Fruit fly (Drosophila melanogaster) whole organism, embryonic: ENCODE measurements around the gene Plzf.

ENCODE experiments used
- Atf-2 ChIP-seq: fragments of 200-800 bp; sonication (Bioruptor generic); optimal IDR thresholded peaks from 2 replicates; lab custom pipeline; 2016; ENCODE audit warnings: missing biosample characterization, missing genetic modification characterization
- BtbVII ChIP-seq: fragments of 200-800 bp; sonication (Bioruptor generic); optimal IDR thresholded peaks from 3 replicates; lab custom pipeline; 2017; ENCODE audit warnings: missing biosample characterization, mild to moderate bottlenecking, missing genetic modification characterization
- CG10543 ChIP-seq: fragments of 200-800 bp; sonication (Bioruptor generic); optimal IDR thresholded peaks from 3 replicates; lab custom pipeline; 2017; ENCODE audit warnings: missing biosample characterization, mild to moderate bottlenecking, missing genetic modification characterization, moderate library complexity
- CG10979 ChIP-seq: fragments of 200-800 bp; sonication (Bioruptor generic); optimal IDR thresholded peaks from 2 replicates; lab custom pipeline; 2018; ENCODE audit warnings: missing biosample characterization, mild to moderate bottlenecking, missing genetic modification characterization, moderate library complexity
- CG11247 ChIP-seq: fragments of 200-800 bp; sonication (Bioruptor generic); IDR thresholded peaks from 2 replicates; pipeline ENCODE4 v1.3.6; 2022; ENCODE audit warnings: missing biosample characterization, missing genetic modification characterization
- CG12155 ChIP-seq: fragments of 200-800 bp; sonication (Bioruptor generic); optimal IDR thresholded peaks from 3 replicates; lab custom pipeline; 2016; ENCODE audit warnings: missing biosample characterization, missing genetic modification characterization
- CG13894 ChIP-seq: fragments of 200-800 bp; sonication (Bioruptor generic); optimal IDR thresholded peaks from 3 replicates; lab custom pipeline; 2018; ENCODE audit warnings: missing biosample characterization, mild to moderate bottlenecking, missing genetic modification characterization, moderate library complexity
- CG15514 ChIP-seq: fragments of 200-800 bp; sonication (Bioruptor generic); optimal IDR thresholded peaks from 3 replicates; lab custom pipeline; 2017; ENCODE audit warnings: missing biosample characterization, missing genetic modification characterization, mild to moderate bottlenecking, moderate library complexity, missing genetic modification reagents
- CG18619 ChIP-seq: fragments of 200-800 bp; sonication (Bioruptor generic); optimal IDR thresholded peaks from 3 replicates; lab custom pipeline; 2017; ENCODE audit warnings: missing biosample characterization, mild to moderate bottlenecking, missing genetic modification characterization
- CG2116 ChIP-seq: fragments of 200-800 bp; sonication (Bioruptor generic); optimal IDR thresholded peaks from 3 replicates; lab custom pipeline; 2018; ENCODE audit warnings: missing biosample characterization, mild to moderate bottlenecking, missing genetic modification characterization
- CG2712 ChIP-seq: fragments of 200-800 bp; optimal IDR thresholded peaks from 3 replicates; lab custom pipeline; 2019; ENCODE audit warnings: missing biosample characterization, mild to moderate bottlenecking, missing genetic modification characterization, moderate library complexity
- CG3065 ChIP-seq: fragments of 200-800 bp; sonication (Bioruptor generic); optimal IDR thresholded peaks from 2 replicates; lab custom pipeline; 2016; ENCODE audit warnings: missing biosample characterization, missing genetic modification characterization
- CG31224 ChIP-seq: fragments of 200-800 bp; sonication (Bioruptor generic); IDR thresholded peaks from 2 replicates; pipeline ENCODE4 v1.3.6; 2022; ENCODE audit warnings: missing biosample characterization, missing genetic modification characterization
- CG3407 ChIP-seq: fragments of 200-800 bp; sonication (Bioruptor generic); optimal IDR thresholded peaks from 2 replicates; lab custom pipeline; 2018; ENCODE audit warnings: missing biosample characterization, mild to moderate bottlenecking, missing genetic modification characterization
- CG3838 ChIP-seq: fragments of 200-800 bp; sonication (Bioruptor generic); optimal IDR thresholded peaks from 3 replicates; lab custom pipeline; 2016; ENCODE audit warnings: missing biosample characterization, missing genetic modification characterization
- CG4424 ChIP-seq: fragments of 200-800 bp; sonication (Bioruptor generic); optimal IDR thresholded peaks from 3 replicates; lab custom pipeline; 2016; ENCODE audit warnings: missing biosample characterization, missing genetic modification characterization
- CG6254 ChIP-seq: fragments of 200-800 bp; sonication (Bioruptor generic); optimal IDR thresholded peaks from 3 replicates; lab custom pipeline; 2017; ENCODE audit warnings: mild to moderate bottlenecking, missing biosample characterization, missing genetic modification reagents, missing genetic modification characterization
- CG8765 ChIP-seq: fragments of 200-800 bp; sonication (Bioruptor generic); IDR thresholded peaks from 2 replicates; pipeline ENCODE4 v1.3.6; 2022; ENCODE audit warnings: missing biosample characterization, missing genetic modification characterization
- CG9797 ChIP-seq: fragments of 200-800 bp; sonication (Bioruptor generic); optimal IDR thresholded peaks from 3 replicates; lab custom pipeline; 2018; ENCODE audit warnings: missing biosample characterization, mild to moderate bottlenecking, missing genetic modification characterization
- CG9817 ChIP-seq: fragments of 200-800 bp; sonication (Bioruptor generic); optimal IDR thresholded peaks from 2 replicates; lab custom pipeline; 2018; ENCODE audit warnings: missing biosample characterization, mild to moderate bottlenecking, missing genetic modification characterization, moderate library complexity
- CG9876 ChIP-seq: fragments of 200-800 bp; sonication (Bioruptor generic); optimal IDR thresholded peaks from 2 replicates; lab custom pipeline; 2016; ENCODE audit warnings: missing biosample characterization, missing genetic modification characterization
- CHES-1-like ChIP-seq: fragments of 200-800 bp; sonication (Bioruptor generic); optimal IDR thresholded peaks from 2 replicates; lab custom pipeline; 2016; ENCODE audit warnings: missing biosample characterization, missing genetic modification characterization
- D19A ChIP-seq: fragments of 200-800 bp; optimal IDR thresholded peaks from 3 replicates; lab custom pipeline; 2019; ENCODE audit warnings: missing biosample characterization, mild to moderate bottlenecking, missing genetic modification characterization, moderate library complexity
- Dip2 ChIP-seq: fragments of 200-800 bp; sonication (Bioruptor generic); IDR thresholded peaks from 2 replicates; pipeline ENCODE4 v1.3.6; 2022; ENCODE audit warnings: missing biosample characterization, missing genetic modification characterization
- HmgD ChIP-seq: fragments of 200-800 bp; sonication (Bioruptor generic); optimal IDR thresholded peaks from 3 replicates; lab custom pipeline; 2016; ENCODE audit warnings: missing biosample characterization, missing genetic modification characterization
- MESR4 ChIP-seq: fragments of 200-800 bp; sonication (Bioruptor generic); optimal IDR thresholded peaks from 2 replicates; lab custom pipeline; 2018; ENCODE audit warnings: missing biosample characterization, mild to moderate bottlenecking, missing genetic modification characterization, moderate library complexity
- Opbp ChIP-seq: fragments of 200-800 bp; sonication (Bioruptor generic); IDR thresholded peaks from 3 replicates; pipeline ENCODE4 v1.3.6; 2022; ENCODE audit warnings: missing biosample characterization, missing genetic modification characterization; ENCODE audit not compliant: partially characterized antibody
- ac ChIP-seq: fragments of 200-800 bp; sonication (Bioruptor generic); optimal IDR thresholded peaks from 3 replicates; lab custom pipeline; 2017; ENCODE audit warnings: missing biosample characterization, mild to moderate bottlenecking, missing genetic modification characterization
- bsh ChIP-seq, 2 experiments: fragments of 200-800 bp; sonication (Bioruptor generic); optimal IDR thresholded peaks; 2 replicates each; lab custom pipeline; 2017 to 2018; ENCODE audit warnings: mild to moderate bottlenecking in 2 of 2, missing biosample characterization in 2 of 2, missing genetic modification characterization in 2 of 2, moderate library complexity in 1 of 2
- chn ChIP-seq: fragments of 200-800 bp; sonication (Bioruptor generic); optimal IDR thresholded peaks from 2 replicates; lab custom pipeline; 2016; ENCODE audit warnings: missing biosample characterization, missing genetic modification characterization
- crc ChIP-seq: fragments of 200-800 bp; sonication (Bioruptor generic); optimal IDR thresholded peaks from 2 replicates; lab custom pipeline; 2016; ENCODE audit warnings: missing biosample characterization, missing genetic modification characterization
- croc ChIP-seq: fragments of 200-800 bp; sonication (Bioruptor generic); conservative IDR thresholded peaks from 3 replicates; pipeline ENCODE4 v1.3.6; 2022; ENCODE audit warnings: missing biosample characterization, missing genetic modification characterization
- cwo ChIP-seq: fragments of 200-800 bp; sonication (Bioruptor generic); optimal IDR thresholded peaks from 3 replicates; lab custom pipeline; 2017; ENCODE audit warnings: missing biosample characterization, missing genetic modification characterization, mild to moderate bottlenecking, moderate library complexity, missing genetic modification reagents
- esg ChIP-seq: fragments of 200-800 bp; sonication (Bioruptor generic); conservative IDR thresholded peaks from 2 replicates; pipeline ENCODE4 v1.3.6; 2022; ENCODE audit warnings: missing biosample characterization, missing genetic modification characterization
- ewg ChIP-seq: fragments of 200-800 bp; sonication (Bioruptor generic); optimal IDR thresholded peaks from 3 replicates; lab custom pipeline; 2017; ENCODE audit warnings: mild to moderate bottlenecking, missing biosample characterization, missing genetic modification reagents, missing genetic modification characterization
- mld ChIP-seq: fragments of 200-800 bp; sonication (Bioruptor generic); IDR thresholded peaks from 3 replicates; pipeline ENCODE4 v1.3.6; 2022; ENCODE audit warnings: missing biosample characterization, missing genetic modification characterization; ENCODE audit not compliant: partially characterized antibody
- nerfin-2 ChIP-seq: fragments of 200-800 bp; sonication (Bioruptor generic); IDR thresholded peaks from 2 replicates; pipeline ENCODE4 v1.3.6; 2022; ENCODE audit warnings: missing biosample characterization, missing genetic modification characterization; ENCODE audit not compliant: partially characterized antibody
- nmo ChIP-seq: fragments of 200-800 bp; sonication (Bioruptor generic); optimal IDR thresholded peaks from 2 replicates; lab custom pipeline; 2018; ENCODE audit warnings: missing biosample characterization, mild to moderate bottlenecking, missing genetic modification characterization, moderate library complexity
- psq ChIP-seq: fragments of 200-800 bp; sonication (Bioruptor generic); optimal IDR thresholded peaks from 2 replicates; lab custom pipeline; 2017; ENCODE audit warnings: missing biosample characterization, missing genetic modification characterization
- ranshi ChIP-seq: fragments of 200-800 bp; sonication (Bioruptor generic); IDR thresholded peaks from 2 replicates; pipeline ENCODE4 v1.3.6; 2022; ENCODE audit warnings: missing biosample characterization, missing genetic modification characterization
- run ChIP-seq: fragments of 200-800 bp; sonication (Bioruptor generic); optimal IDR thresholded peaks from 3 replicates; lab custom pipeline; 2018; ENCODE audit warnings: missing biosample characterization, mild to moderate bottlenecking, missing genetic modification characterization
- sd ChIP-seq: fragments of 200-800 bp; sonication (Bioruptor generic); optimal IDR thresholded peaks from 3 replicates; lab custom pipeline; 2018; ENCODE audit warnings: missing biosample characterization, mild to moderate bottlenecking, missing genetic modification characterization, moderate library complexity
- sisA ChIP-seq: fragments of 200-800 bp; sonication (Bioruptor generic); IDR thresholded peaks from 2 replicates; pipeline ENCODE4 v1.3.6; 2022; ENCODE audit warnings: missing biosample characterization, missing genetic modification characterization
- slp2 ChIP-seq: fragments of 200-800 bp; sonication (Bioruptor generic); optimal IDR thresholded peaks from 2 replicates; lab custom pipeline; 2016; ENCODE audit warnings: missing biosample characterization, missing genetic modification characterization
- sna ChIP-seq: fragments of 200-800 bp; sonication (Bioruptor generic); IDR thresholded peaks from 2 replicates; pipeline ENCODE4 v1.3.6; 2022; ENCODE audit warnings: missing biosample characterization, missing genetic modification characterization; ENCODE audit not compliant: partially characterized antibody
- so ChIP-seq: fragments of 200-800 bp; sonication (Bioruptor generic); IDR thresholded peaks from 3 replicates; pipeline ENCODE4 v1.3.6; 2022; ENCODE audit warnings: missing biosample characterization, missing genetic modification characterization
- sob ChIP-seq: fragments of 200-800 bp; sonication (Bioruptor generic); IDR thresholded peaks from 2 replicates; pipeline ENCODE4 v1.3.6; 2022; ENCODE audit warnings: missing biosample characterization, missing genetic modification characterization
- tin ChIP-seq: fragments of 200-800 bp; sonication (Bioruptor generic); optimal IDR thresholded peaks from 3 replicates; lab custom pipeline; 2016; ENCODE audit warnings: missing biosample characterization, missing genetic modification characterization

The Plzf gene

DNA sequence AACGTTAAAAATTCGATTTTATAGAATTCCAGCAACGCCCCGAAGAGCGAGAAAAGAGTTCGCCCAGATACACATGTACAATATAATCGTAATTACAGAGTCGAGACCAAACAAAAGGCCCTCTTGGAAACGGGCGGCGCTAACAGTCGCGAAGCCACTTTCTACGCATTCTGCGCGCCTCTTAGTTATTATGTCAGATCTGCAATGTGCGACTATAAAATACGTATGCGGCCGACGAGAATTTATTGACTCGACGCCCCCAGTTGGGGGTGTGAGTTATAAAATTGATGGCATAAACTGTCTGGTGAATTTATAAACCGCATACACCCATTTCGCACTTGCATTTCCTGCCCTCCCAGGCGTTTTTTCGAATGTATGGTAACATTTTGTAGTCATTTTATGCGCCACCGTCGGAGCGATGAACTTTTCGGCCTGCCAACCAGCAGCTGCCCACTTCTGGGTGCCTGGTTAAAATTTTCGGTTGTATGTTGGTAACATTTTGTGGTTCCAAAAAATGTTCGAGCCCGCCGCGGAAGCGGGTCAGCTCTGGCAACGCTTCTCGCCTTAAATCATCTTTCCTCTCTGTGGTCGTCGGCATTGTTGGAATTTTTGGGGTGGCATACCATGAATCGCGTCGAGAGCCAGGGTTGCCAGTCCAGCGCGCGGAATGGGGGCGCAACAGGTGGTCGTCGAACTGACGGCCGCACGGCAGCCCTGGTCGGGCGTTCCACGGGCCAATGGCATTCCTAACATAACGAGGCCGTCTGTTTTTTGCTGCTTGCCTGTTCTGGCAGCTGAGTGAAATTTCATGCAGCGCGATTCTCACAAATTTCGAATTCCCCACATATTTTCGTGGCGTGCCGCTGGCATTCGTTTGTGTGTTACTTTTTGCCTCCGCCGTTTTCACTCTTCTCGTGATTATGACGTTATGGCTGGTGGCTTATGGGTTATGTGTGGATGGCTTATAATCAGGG, 36.7 kb downstream of the Plzf start (continued):
- TF ChIP-seq run (tag; lab: Kevin White, UChicago) (peak; percentile 97), CG3065 (GFP tag; lab: Kevin White, UChicago) (peak; percentile 10), ac (GFP tag; lab: Kevin White, UChicago) (peak; percentile 0), CG2116 (peak; percentile 21), CG12155 (GFP tag; lab: Kevin White, UChicago) (peak; percentile 70), CG10543 (GFP tag; lab: Kevin White, UChicago) (peak; percentile 99), CG9797 (GFP tag; lab: Kevin White, UChicago) (peak; percentile 22), CG13894 (tag; lab: Kevin White, UChicago) (peak; percentile 90), Atf-2 (GFP tag; lab: Kevin White, UChicago) (peak; percentile 57), CG8765 (GFP tag; lab: Robert Waterston, UW) (no peak), CG3407 (GFP tag; lab: Kevin White, UChicago) (peak; percentile 51), CG2712 (peak; percentile 80), nerfin-2 (GFP tag; lab: Robert Waterston, UW) (no peak), nmo (GFP tag; lab: Kevin White, UChicago) (peak; percentile 86), bsh (GFP tag; optimal IDR thresholded peaks at IDR 0.05; lab: Kevin White, UChicago) (peak; percentile 26 to 63), CG6254 (peak; percentile 59), Dip2 (GFP tag; lab: Robert Waterston, UW) (no peak), ewg (GFP tag; lab: Kevin White, UChicago) (peak; percentile 48), sob (no peak), chn (GFP tag; lab: Kevin White, UChicago) (peak; percentile 78), CHES-1-like (GFP tag; lab: Kevin White, UChicago) (peak; percentile 91), psq (no peak), CG31224 (GFP tag; lab: Robert Waterston, UW) (no peak), sisA (no peak), CG18619 (GFP tag; lab: Kevin White, UChicago) (peak; percentile 60), CG10979 (peak; percentile 65), so (GFP tag; lab: Robert Waterston, UW) (no peak), esg (GFP tag; lab: Robert Waterston, UW) (no peak), tin (GFP tag; lab: Kevin White, UChicago) (peak; percentile 76), slp2 (GFP tag; lab: Kevin White, UChicago) (peak; percentile 21), CG9817 (peak; percentile 40), CG11247 (no peak), sna (GFP tag; lab: Robert Waterston, UW) (no peak), sd (tag; lab: Kevin White, UChicago) (peak; percentile 100), crc (GFP tag; lab: Kevin White, UChicago) (peak; percentile 17), cwo (GFP tag; lab: Kevin White, UChicago) (peak; percentile 89), croc (GFP tag; lab: Robert Waterston, UW) (no peak), MESR4 (GFP tag; lab: Kevin White, UChicago) (peak; percentile 4), ranshi (GFP tag; lab: Robert Waterston, UW) (no peak), mld (GFP tag; lab: Robert Waterston, UW) (no peak), CG9876 (GFP tag; lab: Kevin White, UChicago) (no peak), HmgD (peak; percentile 54), CG15514 (peak; percentile 94), CG4424 (peak; percentile 70), CG3838 (GFP tag; lab: Kevin White, UChicago) (peak; percentile 46), Opbp (no peak), BtbVII (GFP tag; lab: Kevin White, UChicago) (peak; percentile 19), D19A (tag; lab: Kevin White, UChicago) (peak; percentile 67)
